Fruit fly (Drosophila melanogaster) whole organism, embryonic: ENCODE data around the gene Nopp140.
A peak's percentile ranks its signal among the peaks of the same experiment; 100 is the strongest.

Source experiments
- B-H1 ChIP-seq: fragments of 200-800 bp; sonication (Bioruptor generic); IDR thresholded peaks from 3 replicates; pipeline ENCODE4 v1.3.6; 2022; ENCODE audit warnings: missing biosample characterization, missing genetic modification characterization
- CG1024 ChIP-seq: fragments of 200-800 bp; sonication (Bioruptor generic); IDR thresholded peaks from 2 replicates; pipeline ENCODE4 v1.3.6; 2022; ENCODE audit warnings: missing biosample characterization, missing genetic modification characterization
- CG10431 ChIP-seq: fragments of 200-800 bp; sonication (Bioruptor generic); optimal IDR thresholded peaks from 3 replicates; lab custom pipeline; 2018; ENCODE audit warnings: missing biosample characterization, mild to moderate bottlenecking, missing genetic modification characterization
- CG10979 ChIP-seq: fragments of 200-800 bp; sonication (Bioruptor generic); optimal IDR thresholded peaks from 2 replicates; lab custom pipeline; 2018; ENCODE audit warnings: missing biosample characterization, mild to moderate bottlenecking, missing genetic modification characterization, moderate library complexity
- CG11696 ChIP-seq: fragments of 200-800 bp; sonication (Bioruptor generic); IDR thresholded peaks from 2 replicates; pipeline ENCODE4 v1.3.6; 2022; ENCODE audit warnings: missing biosample characterization, missing genetic modification characterization
- CG13123 ChIP-seq: fragments of 200-800 bp; sonication (Bioruptor generic); optimal IDR thresholded peaks from 2 replicates; lab custom pipeline; 2016; ENCODE audit warnings: missing biosample characterization, missing genetic modification characterization
- CG17385 ChIP-seq: fragments of 200-800 bp; sonication (Bioruptor generic); optimal IDR thresholded peaks from 3 replicates; lab custom pipeline; 2018; ENCODE audit warnings: missing biosample characterization, mild to moderate bottlenecking, missing genetic modification characterization
- CG2678 ChIP-seq: fragments of 200-800 bp; sonication (Bioruptor generic); optimal IDR thresholded peaks from 3 replicates; lab custom pipeline; 2019; ENCODE audit warnings: missing biosample characterization, mild to moderate bottlenecking, missing genetic modification characterization, moderate library complexity
- CG2875 ChIP-seq: fragments of 200-800 bp; sonication (Bioruptor generic); optimal IDR thresholded peaks from 2 replicates; lab custom pipeline; 2017; ENCODE audit warnings: missing biosample characterization, mild to moderate bottlenecking, missing genetic modification characterization, missing genetic modification reagents
- CG3065 ChIP-seq: fragments of 200-800 bp; sonication (Bioruptor generic); optimal IDR thresholded peaks from 2 replicates; lab custom pipeline; 2016; ENCODE audit warnings: missing biosample characterization, missing genetic modification characterization
- CG32772 ChIP-seq: fragments of 200-800 bp; sonication (Bioruptor generic); IDR thresholded peaks from 2 replicates; pipeline ENCODE4 v1.3.6; 2022; ENCODE audit warnings: missing biosample characterization, missing genetic modification characterization
- CG33557 ChIP-seq: fragments of 200-800 bp; sonication (Bioruptor generic); optimal IDR thresholded peaks from 2 replicates; lab custom pipeline; 2019; ENCODE audit warnings: missing biosample characterization, mild to moderate bottlenecking, missing genetic modification characterization, moderate library complexity
- CG34422 ChIP-seq: fragments of 200-800 bp; sonication (Bioruptor generic); IDR thresholded peaks from 3 replicates; pipeline ENCODE4 v1.3.6; 2022; ENCODE audit warnings: missing biosample characterization, missing genetic modification characterization
- CG6765 ChIP-seq: fragments of 200-800 bp; sonication (Bioruptor generic); optimal IDR thresholded peaks from 3 replicates; lab custom pipeline; 2017; ENCODE audit warnings: missing biosample characterization, mild to moderate bottlenecking, missing genetic modification characterization
- CoRest ChIP-seq: fragments of 200-800 bp; sonication (Bioruptor generic); optimal IDR thresholded peaks from 3 replicates; lab custom pipeline; 2018; ENCODE audit warnings: missing biosample characterization, mild to moderate bottlenecking, missing genetic modification characterization, moderate library complexity
- Drgx ChIP-seq: fragments of 200-800 bp; sonication (Bioruptor generic); IDR thresholded peaks from 2 replicates; pipeline ENCODE4 v1.3.6; 2022; ENCODE audit warnings: missing biosample characterization, missing genetic modification characterization
- Hr78 ChIP-seq, 2 experiments: fragments of 200-800 bp in 1 of 2; fragments of >200 bp in 1 of 2; sonication (Bioruptor generic) in 1 of 2; optimal IDR thresholded peaks; 2 replicates each; lab custom pipeline; 2017 to 2019; ENCODE audit warnings: missing biosample characterization in 2 of 2, missing genetic modification characterization in 2 of 2, mild to moderate bottlenecking in 1 of 2, moderate library complexity in 1 of 2
- Jarid2 ChIP-seq: fragments of 200-800 bp; sonication (Bioruptor generic); optimal IDR thresholded peaks from 3 replicates; lab custom pipeline; 2017; ENCODE audit warnings: mild to moderate bottlenecking, missing biosample characterization, missing genetic modification reagents, missing genetic modification characterization
- Lhr ChIP-seq: fragments of 200-800 bp; sonication (Bioruptor generic); optimal IDR thresholded peaks from 3 replicates; lab custom pipeline; 2017; ENCODE audit warnings: mild to moderate bottlenecking, missing biosample characterization, missing genetic modification reagents, missing genetic modification characterization
- MTF-1 ChIP-seq: fragments of 200-800 bp; sonication (Bioruptor generic); optimal IDR thresholded peaks from 2 replicates; lab custom pipeline; 2018; ENCODE audit warnings: missing biosample characterization, mild to moderate bottlenecking, missing genetic modification characterization, borderline replicate concordance
- Myb ChIP-seq: fragments of 200-800 bp; sonication (Bioruptor generic); optimal IDR thresholded peaks from 2 replicates; lab custom pipeline; 2016; ENCODE audit warnings: missing biosample characterization, missing genetic modification characterization
- Nf-YC ChIP-seq: fragments of 200-800 bp; optimal IDR thresholded peaks from 3 replicates; lab custom pipeline; 2019; ENCODE audit warnings: missing biosample characterization, mild to moderate bottlenecking, missing genetic modification characterization, moderate library complexity
- PHDP ChIP-seq: fragments of 200-800 bp; sonication (Bioruptor generic); optimal IDR thresholded peaks from 3 replicates; lab custom pipeline; 2018; ENCODE audit warnings: missing biosample characterization, mild to moderate bottlenecking, missing genetic modification characterization, moderate library complexity
- Rfx ChIP-seq: fragments of 200-800 bp; sonication (Bioruptor generic); IDR thresholded peaks from 2 replicates; pipeline ENCODE4 v1.3.6; 2022; ENCODE audit warnings: missing biosample characterization, missing genetic modification characterization
- Scr ChIP-seq: fragments of 200-800 bp; sonication (Bioruptor generic); IDR thresholded peaks from 2 replicates; pipeline ENCODE4 v1.3.6; 2022; ENCODE audit warnings: missing biosample characterization, missing genetic modification characterization; ENCODE audit not compliant: partially characterized antibody
- Xrp1 ChIP-seq: fragments of 200-800 bp; sonication (Bioruptor generic); IDR thresholded peaks from 2 replicates; pipeline ENCODE4 v1.3.6; 2022; ENCODE audit warnings: missing biosample characterization, missing genetic modification characterization
- ap ChIP-seq: fragments of 200-800 bp; sonication (Bioruptor generic); IDR thresholded peaks from 2 replicates; pipeline ENCODE4 v1.3.6; 2022; ENCODE audit warnings: missing biosample characterization, missing genetic modification characterization
- az2 ChIP-seq: fragments of 200-800 bp; sonication (Bioruptor generic); optimal IDR thresholded peaks from 3 replicates; lab custom pipeline; 2016; ENCODE audit warnings: missing biosample characterization, missing genetic modification characterization
- cad ChIP-seq: fragments of >200 bp; optimal IDR thresholded peaks from 2 replicates; lab custom pipeline; 2017; ENCODE audit warnings: missing biosample characterization, missing genetic modification characterization
- caup ChIP-seq: fragments of 200-800 bp; sonication (Bioruptor generic); optimal IDR thresholded peaks from 3 replicates; lab custom pipeline; 2017; ENCODE audit warnings: missing biosample characterization, mild to moderate bottlenecking, missing genetic modification characterization, moderate library complexity; ENCODE audit not compliant: severe bottlenecking
- chn ChIP-seq: fragments of 200-800 bp; sonication (Bioruptor generic); optimal IDR thresholded peaks from 2 replicates; lab custom pipeline; 2016; ENCODE audit warnings: missing biosample characterization, missing genetic modification characterization
- croc ChIP-seq: fragments of 200-800 bp; sonication (Bioruptor generic); conservative IDR thresholded peaks from 3 replicates; pipeline ENCODE4 v1.3.6; 2022; ENCODE audit warnings: missing biosample characterization, missing genetic modification characterization
- dpn ChIP-seq, 2 experiments: fragments of 200-800 bp; sonication (Bioruptor generic); optimal IDR thresholded peaks; 3 replicates each; lab custom pipeline; 2016; ENCODE audit warnings: missing biosample characterization in 2 of 2, missing genetic modification characterization in 2 of 2
- hb ChIP-seq: fragments of 200-800 bp; sonication (Bioruptor generic); IDR thresholded peaks from 3 replicates; pipeline ENCODE4 v1.3.6; 2022; ENCODE audit warnings: missing biosample characterization, missing genetic modification characterization; ENCODE audit not compliant: partially characterized antibody
- jumu ChIP-seq: fragments of 200-800 bp; sonication (Bioruptor generic); optimal IDR thresholded peaks from 3 replicates; lab custom pipeline; 2016; ENCODE audit warnings: missing biosample characterization, missing genetic modification characterization
- org-1 ChIP-seq: fragments of 200-800 bp; sonication (Bioruptor generic); optimal IDR thresholded peaks from 2 replicates; lab custom pipeline; 2017; ENCODE audit warnings: missing biosample characterization, missing genetic modification characterization
- phol ChIP-seq: fragments of 200-800 bp; sonication (Bioruptor generic); optimal IDR thresholded peaks from 3 replicates; lab custom pipeline; 2018; ENCODE audit warnings: missing biosample characterization, mild to moderate bottlenecking, missing genetic modification characterization, moderate library complexity
- row ChIP-seq: fragments of 200-800 bp; sonication (Bioruptor generic); IDR thresholded peaks from 3 replicates; pipeline ENCODE4 v1.3.6; 2022; ENCODE audit warnings: missing biosample characterization, missing genetic modification characterization
- sc ChIP-seq, 3 experiments: fragments of >200 bp in 2 of 3; fragments of 200-800 bp in 1 of 3; sonication (Bioruptor generic) in 1 of 3; optimal IDR thresholded peaks; 2 replicates in 2 of 3; 3 replicates in 1 of 3; lab custom pipeline; 2017; ENCODE audit warnings: mild to moderate bottlenecking in 1 of 3, missing biosample characterization in 1 of 3, missing genetic modification characterization in 1 of 3, missing genetic modification reagents in 1 of 3
- seq ChIP-seq: fragments of 200-800 bp; sonication (Bioruptor generic); IDR thresholded peaks from 2 replicates; pipeline ENCODE4 v1.3.6; 2022; ENCODE audit warnings: missing biosample characterization, missing genetic modification characterization
- vvl ChIP-seq: fragments of 200-800 bp; sonication (Bioruptor generic); IDR thresholded peaks from 2 replicates; pipeline ENCODE4 v1.3.6; 2022; ENCODE audit warnings: missing biosample characterization, missing genetic modification characterization

Nopp140 gene

dm6 chr3L:21808003-21808530 lies 24.5 kb upstream of the Nopp140 start (continued):
- TF ChIP-seq sc (optimal IDR thresholded peaks at IDR 0.05; lab: Kevin White, UChicago) (no peak), sc (GFP tag; optimal IDR thresholded peaks at IDR 0.05; lab: Kevin White, UChicago) (peak; percentile 44), caup (GFP tag; lab: Kevin White, UChicago) (peak; percentile 38), CG33557 (GFP tag; lab: Kevin White, UChicago) (peak; percentile 57), jumu (GFP tag; lab: Kevin White, UChicago) (no peak), org-1 (GFP tag; lab: Kevin White, UChicago) (peak; percentile 41), CG34422 (GFP tag; lab: Robert Waterston, UW) (peak; percentile 68; the same call in 2 of the 3 replicates), CG10979 (tag; lab: Kevin White, UChicago) (peak; percentile 85), chn (GFP tag; lab: Kevin White, UChicago) (peak; percentile 19), Scr (GFP tag; lab: Robert Waterston, UW) (no peak), CG17385 (GFP tag; lab: Kevin White, UChicago) (peak; percentile 45), CG2875 (peak; percentile 43), Myb (GFP tag; lab: Kevin White, UChicago) (no peak), B-H1 (peak; percentile 67), phol (tag; lab: Kevin White, UChicago) (peak; percentile 82), Drgx (peak; percentile 69), croc (GFP tag; lab: Robert Waterston, UW) (peak; percentile 35; the same call in 1 of the 3 replicates), CG3065 (no peak), Nf-YC (peak; percentile 97), row (GFP tag; lab: Robert Waterston, UW) (peak; percentile 86; the same call in 2 of the 3 replicates), ap (GFP tag; lab: Robert Waterston, UW) (0 out of 2 replicates have a peak, but pooled peaks have one; percentile 29), MTF-1 (GFP tag; lab: Kevin White, UChicago) (peak; percentile 31), hb (no peak), CG1024 (GFP tag; lab: Robert Waterston, UW) (peak; percentile 60; the same call in 1 of the 2 replicates), Xrp1 (GFP tag; lab: Robert Waterston, UW) (peak; percentile 86), cad (GFP tag; lab: Kevin White, UChicago) (no peak), az2 (GFP tag; lab: Kevin White, UChicago) (peak; percentile 67), CG10431 (GFP tag; lab: Kevin White, UChicago) (peak; percentile 19), CG2678 (tag; lab: Kevin White, UChicago) (no peak), Hr78 (GFP tag; optimal IDR thresholded peaks at IDR 0.05; lab: Kevin White, UChicago) (peak in 1 of 2 experiments; percentile 49), Jarid2 (GFP tag; lab: Kevin White, UChicago) (peak; percentile 56), Rfx (GFP tag; lab: Robert Waterston, UW) (peak; percentile 69; the same call in 1 of the 2 replicates), CoRest (tag; lab: Kevin White, UChicago) (peak; percentile 75), vvl (GFP tag; lab: Robert Waterston, UW) (peak; percentile 84), CG6765 (peak; percentile 7), PHDP (tag; lab: Kevin White, UChicago) (no peak), CG11696 (GFP tag; lab: Robert Waterston, UW) (peak; percentile 54; the same call in 1 of the 2 replicates), CG13123 (GFP tag; lab: Kevin White, UChicago) (peak; percentile 44), dpn (GFP tag; optimal IDR thresholded peaks at IDR 0.05; lab: Kevin White, UChicago) (peak in 1 of 2 experiments; percentile 66), seq (GFP tag; lab: Robert Waterston, UW) (peak; percentile 47; the same call in 1 of the 2 replicates), CG32772 (peak; percentile 44), Lhr (GFP tag; lab: Kevin White, UChicago) (peak; percentile 1)
